Fruit fly (Drosophila melanogaster): Measurements from ENCODE around the gene CG11374.

The CG11374 gene

DNA sequence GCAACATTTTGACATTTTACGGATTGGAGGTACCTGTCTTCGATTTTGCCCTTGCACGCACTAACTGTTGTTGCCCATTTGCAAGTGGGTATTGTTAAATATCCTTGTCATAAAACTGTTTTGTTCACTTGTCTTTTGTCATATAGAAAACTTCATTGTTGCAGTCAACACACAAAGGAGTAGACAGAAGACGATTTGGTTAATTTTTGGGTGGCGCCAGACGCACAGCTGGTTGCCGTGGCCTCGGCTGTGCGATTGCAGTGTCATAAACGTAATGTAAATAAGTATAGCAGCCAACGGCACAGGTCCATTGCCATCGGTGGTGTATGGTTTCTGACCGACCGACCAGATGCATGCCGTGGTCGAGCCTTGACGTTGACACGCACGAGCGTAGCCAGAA is 15.2 kb downstream of the CG11374 start:
- no peak for TF ChIP-seq CG8478 (optimal IDR thresholded peaks at IDR 0.05)
- no peak for TF ChIP-seq usp (GFP tag; optimal IDR thresholded peaks at IDR 0.05)
- no peak for TF ChIP-seq psq (optimal IDR thresholded peaks at IDR 0.05)
- no peak for TF ChIP-seq pan (optimal IDR thresholded peaks at IDR 0.05)
- TF ChIP-seq EcR (GFP tag; optimal IDR thresholded peaks at IDR 0.05): no peak
- no peak for TF ChIP-seq Dll (optimal IDR thresholded peaks at IDR 0.05)

DNA sequence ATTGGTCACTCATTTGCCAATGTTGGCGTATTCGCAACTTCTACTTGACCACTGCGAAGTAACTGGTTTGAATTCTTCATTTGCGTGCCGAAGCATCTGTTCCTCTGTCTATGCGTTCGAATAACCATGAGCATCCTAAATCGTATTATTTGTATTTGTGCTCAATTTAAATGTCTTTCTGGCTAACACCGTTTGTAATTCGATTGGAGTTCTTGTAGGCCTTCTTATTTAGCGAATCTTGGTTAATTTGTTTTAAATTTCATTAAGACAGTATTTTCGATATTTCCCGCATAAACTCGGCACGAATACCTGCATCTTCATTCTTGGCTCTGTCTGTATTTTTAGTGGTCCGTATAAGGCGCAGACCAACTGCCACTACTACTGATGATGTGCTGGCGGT is 15.7 kb downstream of the CG11374 start:
- no peak for TF ChIP-seq pan (optimal IDR thresholded peaks at IDR 0.05)

DNA sequence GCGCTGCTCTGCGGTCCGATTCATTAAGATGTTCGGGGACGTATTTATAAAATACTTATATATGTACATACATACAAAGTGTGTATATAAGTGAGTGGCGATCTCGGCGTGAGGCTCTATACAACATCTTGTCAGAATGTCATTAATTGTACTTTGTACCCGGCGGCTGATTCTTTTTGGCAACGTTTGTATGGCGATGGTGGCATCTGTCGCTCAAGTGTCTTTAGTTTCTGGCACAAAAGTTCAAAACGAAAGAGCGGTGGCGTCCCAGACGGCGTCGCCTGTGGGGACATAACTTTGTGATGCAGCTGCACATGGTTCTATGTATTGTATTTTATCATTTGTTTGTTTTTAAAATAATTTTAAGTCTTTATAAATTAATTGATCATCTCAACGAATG is 16.8 kb downstream of the CG11374 start:
- TF ChIP-seq EcR (GFP tag; optimal IDR thresholded peaks at IDR 0.05) (no peak), Dll (optimal IDR thresholded peaks at IDR 0.05) (no peak), CG8478 (optimal IDR thresholded peaks at IDR 0.05) (no peak), psq (optimal IDR thresholded peaks at IDR 0.05) (no peak), pan (optimal IDR thresholded peaks at IDR 0.05) (no peak), usp (GFP tag; optimal IDR thresholded peaks at IDR 0.05) (no peak)

DNA sequence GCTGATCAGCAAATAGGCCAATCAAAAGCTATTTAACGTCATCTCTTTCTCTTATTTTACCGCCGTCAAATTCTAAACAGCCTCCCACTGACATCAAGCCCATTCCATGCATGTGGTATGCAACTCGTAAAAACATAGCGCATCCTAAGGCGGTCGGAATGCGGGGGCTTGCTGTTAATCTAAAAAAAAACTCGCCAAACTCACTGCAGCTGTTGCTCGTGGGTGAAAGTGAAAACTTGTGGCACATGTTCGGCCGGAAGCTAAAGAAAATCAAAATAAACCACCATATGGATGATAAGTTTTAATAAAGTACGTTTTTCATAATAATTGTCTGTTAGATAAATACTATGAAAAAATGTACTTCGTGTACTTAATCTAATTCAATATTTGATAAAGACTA is 17.9 kb downstream of the CG11374 start:
- TF ChIP-seq psq (optimal IDR thresholded peaks at IDR 0.05): no peak
- TF ChIP-seq Dll (optimal IDR thresholded peaks at IDR 0.05): no peak
- no peak for TF ChIP-seq EcR (GFP tag; optimal IDR thresholded peaks at IDR 0.05)
- no peak for TF ChIP-seq pan (optimal IDR thresholded peaks at IDR 0.05)
- no peak for TF ChIP-seq usp (GFP tag; optimal IDR thresholded peaks at IDR 0.05)

DNA sequence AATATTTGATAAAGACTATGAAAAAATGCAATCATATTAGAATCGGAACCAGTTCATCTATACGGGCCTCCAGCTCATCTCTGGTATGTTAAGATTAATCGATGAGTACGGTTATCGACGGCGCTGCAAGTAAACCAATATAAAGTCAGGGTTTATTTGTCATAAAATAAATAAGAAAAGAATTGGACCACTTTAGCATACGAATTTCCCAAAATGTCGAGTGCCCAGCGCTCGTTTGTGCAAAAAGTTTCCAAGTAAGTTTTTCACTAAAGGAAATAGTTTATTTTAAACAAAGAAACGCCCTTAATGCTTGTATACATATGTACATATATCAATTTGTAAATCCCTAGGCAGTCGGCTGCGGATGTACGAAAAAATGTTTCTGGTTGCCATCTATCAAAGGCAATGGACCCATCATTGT is 18.5 kb downstream of the CG11374 start, which contains the start of gene Zir:
Gene Zir, plus strand, starts transcription at position 101 of the 421 bp plus-strand sequence.
- TF ChIP-seq CG8478 (optimal IDR thresholded peaks at IDR 0.05): no peak
- no peak for TF ChIP-seq EcR (GFP tag; optimal IDR thresholded peaks at IDR 0.05)
- TF ChIP-seq pan (optimal IDR thresholded peaks at IDR 0.05): no peak
- no peak for TF ChIP-seq Dll (optimal IDR thresholded peaks at IDR 0.05)
- TF ChIP-seq psq (optimal IDR thresholded peaks at IDR 0.05): no peak
- TF ChIP-seq usp (GFP tag; optimal IDR thresholded peaks at IDR 0.05): no peak

DNA sequence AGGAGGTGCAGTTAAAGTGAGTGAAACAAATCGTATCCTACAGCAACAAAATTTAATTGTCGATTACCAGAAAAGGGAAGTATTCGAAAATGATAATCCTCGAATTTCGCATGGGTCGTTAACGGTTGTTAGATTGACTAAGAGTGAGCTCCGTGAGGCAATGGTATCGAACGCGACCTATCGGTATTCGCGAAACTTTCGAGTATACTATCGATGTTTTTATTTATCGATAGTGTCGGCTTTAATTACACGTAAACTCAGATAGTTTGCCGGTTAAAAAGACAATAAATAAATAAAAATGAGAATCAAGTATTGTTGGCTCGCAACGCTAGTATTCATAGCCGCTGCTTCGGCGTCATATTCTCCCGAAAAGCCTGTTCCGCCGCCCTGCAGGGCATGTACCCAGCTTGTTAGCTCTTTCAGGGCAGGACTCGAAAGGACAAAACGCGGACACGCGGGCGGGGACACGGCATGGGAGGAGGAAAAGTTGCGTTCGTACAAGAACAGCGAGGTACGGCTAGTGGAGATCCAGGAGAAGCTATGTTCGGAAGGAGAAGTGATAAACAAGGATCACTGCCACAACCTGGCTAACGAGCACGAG is 26.1 kb downstream of the CG11374 start, which contains the start of gene Creld:
Gene Creld, plus strand, starts transcription at position 220 of the 601 bp plus-strand sequence.
- no peak for TF ChIP-seq CG8478 (optimal IDR thresholded peaks at IDR 0.05)
- no peak for TF ChIP-seq EcR (GFP tag; optimal IDR thresholded peaks at IDR 0.05)
- TF ChIP-seq psq (optimal IDR thresholded peaks at IDR 0.05): no peak
- no peak for TF ChIP-seq pan (optimal IDR thresholded peaks at IDR 0.05)
- no peak for TF ChIP-seq Dll (optimal IDR thresholded peaks at IDR 0.05)
- no peak for TF ChIP-seq usp (GFP tag; optimal IDR thresholded peaks at IDR 0.05)

DNA sequence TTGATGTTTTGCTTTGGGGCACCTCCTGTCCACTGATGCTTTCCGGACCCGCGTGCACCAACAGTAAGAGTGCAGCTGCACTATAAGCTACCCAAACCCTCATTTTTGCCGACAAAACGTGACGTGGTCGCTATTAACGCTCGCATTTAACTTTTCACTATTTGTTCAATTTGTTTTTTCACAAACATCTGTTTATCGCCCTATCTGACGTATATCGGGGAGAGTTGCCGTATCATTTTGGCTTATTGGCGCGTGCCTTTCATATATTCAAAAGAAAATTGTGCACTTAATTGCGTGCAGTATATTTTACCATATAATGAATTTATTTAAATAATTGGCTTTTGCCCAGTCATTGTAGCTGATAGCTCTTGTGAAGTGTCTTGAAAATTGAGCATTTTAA is 30.4 kb downstream of the CG11374 start, which contains the start of the genes Nhe1 and Sam-S:
Gene Nhe1, minus strand, starts transcription at position 193 of the 400 bp plus-strand sequence.
Gene Sam-S, plus strand, starts transcription at position 364 of the 400 bp plus-strand sequence.
- TF ChIP-seq usp (GFP tag; optimal IDR thresholded peaks at IDR 0.05) (no peak), Dll (optimal IDR thresholded peaks at IDR 0.05) (no peak), psq (optimal IDR thresholded peaks at IDR 0.05) (no peak), CG8478 (optimal IDR thresholded peaks at IDR 0.05) (no peak), pan (optimal IDR thresholded peaks at IDR 0.05) (no peak), EcR (GFP tag; optimal IDR thresholded peaks at IDR 0.05) (no peak)

- TF ChIP-seq EcR (GFP tag; optimal IDR thresholded peaks at IDR 0.05) (no peak), pan (optimal IDR thresholded peaks at IDR 0.05) (no peak), Dll (optimal IDR thresholded peaks at IDR 0.05) (no peak)
Measured at dm6 chr2L:107032-107431, 30.9 kb downstream of the CG11374 start.

- no peak for TF ChIP-seq EcR (GFP tag; optimal IDR thresholded peaks at IDR 0.05)
- no peak for TF ChIP-seq usp (GFP tag; optimal IDR thresholded peaks at IDR 0.05)
- no peak for TF ChIP-seq Dll (optimal IDR thresholded peaks at IDR 0.05)
- TF ChIP-seq CG8478 (optimal IDR thresholded peaks at IDR 0.05): no peak
- TF ChIP-seq psq (optimal IDR thresholded peaks at IDR 0.05): no peak
- no peak for TF ChIP-seq pan (optimal IDR thresholded peaks at IDR 0.05)
Measured at dm6 chr2L:107476-108436, 31.6 kb downstream of the CG11374 start.

DNA sequence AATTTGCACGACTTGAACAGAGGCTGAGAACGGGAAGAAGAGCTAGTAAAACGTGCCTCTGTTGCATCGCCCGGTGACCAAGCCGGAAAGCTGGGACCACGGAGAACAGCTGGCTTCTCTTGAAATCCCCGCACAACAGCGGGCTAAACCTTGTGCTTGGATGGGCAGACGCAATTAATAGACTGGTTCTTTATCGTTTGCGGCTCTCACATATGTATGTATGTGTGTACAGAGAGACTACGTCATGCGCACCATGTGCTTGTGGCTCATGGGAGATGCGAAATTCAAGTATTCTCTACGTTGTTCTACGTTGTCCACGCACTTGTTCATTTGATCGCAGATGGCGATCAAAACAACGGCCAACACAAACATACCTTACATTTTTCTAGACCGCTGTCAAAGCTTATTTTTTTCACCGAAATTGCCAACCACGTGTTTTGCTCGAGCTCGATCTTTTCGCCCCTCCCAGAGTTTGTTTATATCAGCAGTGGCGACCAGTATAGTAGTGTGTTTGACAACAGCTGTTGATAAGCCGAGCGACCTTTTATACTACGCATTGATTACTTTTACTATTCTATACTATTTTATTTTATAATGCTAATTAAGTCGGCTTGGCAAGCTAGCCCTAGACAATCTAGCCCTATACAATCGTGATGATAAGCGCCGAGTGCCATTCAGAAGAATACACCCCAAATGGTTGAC is 33.1 kb downstream of the CG11374 start:
- TF ChIP-seq EcR (GFP tag; optimal IDR thresholded peaks at IDR 0.05) (no peak), pan (optimal IDR thresholded peaks at IDR 0.05) (no peak), Dll (optimal IDR thresholded peaks at IDR 0.05) (no peak), psq (optimal IDR thresholded peaks at IDR 0.05) (no peak), CG8478 (optimal IDR thresholded peaks at IDR 0.05) (no peak), usp (GFP tag; optimal IDR thresholded peaks at IDR 0.05) (no peak)

DNA sequence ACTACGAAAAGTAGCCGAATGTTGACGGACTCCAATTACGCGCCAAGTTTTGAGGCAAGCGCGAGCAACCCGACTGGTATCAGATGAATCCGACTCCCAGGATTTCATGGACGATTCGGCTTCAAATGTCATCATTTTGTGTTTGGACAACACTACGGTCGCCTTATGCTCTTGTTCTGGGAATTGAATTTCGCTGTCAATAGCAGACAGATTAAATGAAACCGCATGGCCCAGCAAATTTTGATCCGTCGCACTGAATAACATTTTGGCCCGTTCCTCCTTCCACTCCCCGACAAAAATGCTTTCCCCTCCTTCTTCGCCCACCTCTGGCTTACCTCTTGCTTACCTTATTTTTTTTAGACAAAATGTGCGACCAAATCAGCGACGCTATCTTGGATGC is 33.9 kb downstream of the CG11374 start:
- TF ChIP-seq Dll (optimal IDR thresholded peaks at IDR 0.05): no peak
- no peak for TF ChIP-seq CG8478 (optimal IDR thresholded peaks at IDR 0.05)
- no peak for TF ChIP-seq EcR (GFP tag; optimal IDR thresholded peaks at IDR 0.05)
- TF ChIP-seq usp (GFP tag; optimal IDR thresholded peaks at IDR 0.05): no peak
- TF ChIP-seq pan (optimal IDR thresholded peaks at IDR 0.05): no peak
- TF ChIP-seq psq (optimal IDR thresholded peaks at IDR 0.05): no peak

DNA sequence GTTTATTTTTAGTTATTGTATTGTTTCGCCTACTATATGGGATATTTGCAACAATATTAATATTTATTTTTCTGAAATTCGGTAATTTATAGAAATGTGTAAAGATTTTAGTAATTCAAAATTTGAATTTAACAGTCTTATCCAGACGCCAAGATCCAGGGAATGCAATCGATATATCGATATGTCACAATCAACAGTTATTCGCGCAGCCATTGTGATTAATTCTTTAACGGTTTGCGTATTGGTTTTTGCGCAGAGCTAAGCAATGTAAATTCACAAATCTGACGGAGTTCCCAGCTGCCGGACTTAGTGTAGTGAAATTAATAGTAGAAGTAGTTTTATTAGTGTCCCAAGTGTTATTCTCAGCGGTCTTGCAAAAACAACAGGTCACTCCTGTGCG is 38.3 kb downstream of the CG11374 start, which contains the start of gene ND-15:
Gene ND-15, plus strand, starts transcription at position 298 of the 400 bp plus-strand sequence.
- TF ChIP-seq Dll (optimal IDR thresholded peaks at IDR 0.05) (no peak), CG8478 (optimal IDR thresholded peaks at IDR 0.05) (no peak), EcR (GFP tag; optimal IDR thresholded peaks at IDR 0.05) (no peak), pan (optimal IDR thresholded peaks at IDR 0.05) (no peak), psq (optimal IDR thresholded peaks at IDR 0.05) (no peak), usp (GFP tag; optimal IDR thresholded peaks at IDR 0.05) (no peak)
